Worm (Caenorhabditis elegans): ENCODE measurements around the gene F44E2.4.

F44E2.4 gene

DNA sequence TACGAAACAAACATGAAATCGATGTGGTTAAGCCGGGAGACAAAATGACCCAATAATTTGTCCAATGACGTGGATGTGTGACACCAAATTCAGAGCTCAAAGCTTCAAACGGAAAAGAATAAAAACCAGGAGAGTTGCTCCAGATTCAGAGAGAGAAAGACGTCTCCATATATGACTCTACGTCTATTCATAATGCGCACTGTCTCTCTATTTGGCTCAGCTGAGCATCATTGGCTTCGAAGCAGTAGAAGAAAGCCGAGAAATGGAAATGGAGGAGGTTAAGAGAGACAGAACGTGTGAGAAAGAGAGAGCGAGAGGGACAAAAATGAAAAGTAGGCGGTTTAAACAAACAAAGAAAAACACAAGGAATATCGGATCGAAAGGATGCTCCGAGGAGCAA is 48.1 kb upstream of the F44E2.4 start:
- TF ChIP-seq cebp-1 (GFP tag; IDR thresholded peaks at IDR 0.05) = no peak
- TF ChIP-seq cebp-1 (tag; optimal IDR thresholded peaks at IDR 0.05) = peak; percentile 70
- no peak for TF ChIP-seq dox-1 (GFP tag; IDR thresholded peaks at IDR 0.05)

- no peak for TF ChIP-seq snpc-1.1 (tag; optimal IDR thresholded peaks at IDR 0.05; ENCODE audit: insufficient read depth)
- no peak for TF ChIP-seq tlf-1 (GFP tag; optimal IDR thresholded peaks at IDR 0.05)
- no peak for TF ChIP-seq madf-3 (GFP tag; IDR thresholded peaks at IDR 0.05)
Observed at ce11 chrIII:8885150-8885549, 46.9 kb upstream of the F44E2.4 start, which contains the start of gene svop-1. Gene svop-1 (minus strand): TSS chrIII:8885488.

DNA sequence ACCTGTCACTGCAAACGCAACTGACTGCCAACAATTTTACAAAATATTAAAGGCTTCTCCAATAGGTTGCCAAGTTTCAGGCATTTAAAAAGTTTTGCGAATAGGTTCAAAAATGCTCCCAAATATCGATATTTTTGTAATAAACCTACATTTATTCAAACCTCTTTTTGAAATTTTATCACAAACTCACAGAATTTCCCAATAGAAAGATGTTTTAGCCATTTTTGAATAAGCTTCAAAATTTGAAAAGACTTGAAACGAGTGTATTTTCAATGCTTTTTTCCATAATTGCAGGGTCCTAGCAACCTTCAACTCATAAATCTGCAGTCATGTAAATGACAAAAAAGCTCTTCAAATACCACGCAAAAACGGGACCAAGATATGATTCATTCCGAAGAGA is 44.1 kb upstream of the F44E2.4 start:
- TF ChIP-seq zim-3 (tag; optimal IDR thresholded peaks at IDR 0.05) = no peak

ce11 chrIII:8878960-8879359 is 40.7 kb upstream of the F44E2.4 start:
- no peak for TF ChIP-seq C17E4.6 (GFP tag; IDR thresholded peaks at IDR 0.05)
- no peak for TF ChIP-seq tbp1 (GFP tag; optimal IDR thresholded peaks at IDR 0.05)
- TF ChIP-seq nhr-80 (tag; optimal IDR thresholded peaks at IDR 0.05) = peak; percentile 85
- peak; percentile 74 for TF ChIP-seq unc-62 (GFP tag; optimal IDR thresholded peaks at IDR 0.05)
- TF ChIP-seq dox-1 (GFP tag; IDR thresholded peaks at IDR 0.05) = no peak
- TF ChIP-seq sdz-38 (tag; optimal IDR thresholded peaks at IDR 0.05) = no peak
- TF ChIP-seq C06A6.2 (GFP tag; conservative IDR thresholded peaks at IDR 0.05) = no peak
- peak; percentile 10; the same call in 1 of the 2 replicates for TF ChIP-seq cebp-1 (GFP tag; IDR thresholded peaks at IDR 0.05)
- TF ChIP-seq cebp-1 (tag; optimal IDR thresholded peaks at IDR 0.05) = no peak
- TF ChIP-seq let-526 (GFP tag; IDR thresholded peaks at IDR 0.05) = no peak
- peak; percentile 55 for TF ChIP-seq atf-7 (tag; optimal IDR thresholded peaks at IDR 0.05)
- no peak for TF ChIP-seq nfya-1 (tag; optimal IDR thresholded peaks at IDR 0.05; ENCODE audit: borderline replicate concordance, insufficient read depth)

DNA sequence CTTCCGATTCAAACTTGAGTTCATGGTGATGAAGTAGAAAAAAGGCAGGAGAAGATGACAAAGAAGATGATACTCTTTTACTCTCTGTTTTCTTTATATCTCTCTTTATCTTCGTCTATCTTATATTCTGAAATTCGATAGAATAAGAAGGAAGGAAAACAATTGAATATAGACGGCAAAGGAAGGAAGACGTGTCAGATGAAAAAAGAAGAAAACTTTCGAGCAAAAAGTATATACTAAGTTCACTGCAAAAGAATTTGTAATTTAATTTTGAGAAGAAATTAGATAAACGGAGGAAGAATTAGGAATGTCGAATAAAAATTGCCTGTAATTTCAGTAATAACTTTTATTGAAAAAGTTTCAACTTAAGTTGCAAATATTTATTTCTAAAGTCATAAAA is 38.8 kb upstream of the F44E2.4 start, which contains the start of gene K01F9.2:
Gene K01F9.2, minus strand, starts transcription at position 127 of the 400 bp plus-strand sequence.
- no peak for TF ChIP-seq attf-3 (GFP tag; conservative IDR thresholded peaks at IDR 0.05)
- no peak for TF ChIP-seq rcor-1 (GFP tag; IDR thresholded peaks at IDR 0.05)

DNA sequence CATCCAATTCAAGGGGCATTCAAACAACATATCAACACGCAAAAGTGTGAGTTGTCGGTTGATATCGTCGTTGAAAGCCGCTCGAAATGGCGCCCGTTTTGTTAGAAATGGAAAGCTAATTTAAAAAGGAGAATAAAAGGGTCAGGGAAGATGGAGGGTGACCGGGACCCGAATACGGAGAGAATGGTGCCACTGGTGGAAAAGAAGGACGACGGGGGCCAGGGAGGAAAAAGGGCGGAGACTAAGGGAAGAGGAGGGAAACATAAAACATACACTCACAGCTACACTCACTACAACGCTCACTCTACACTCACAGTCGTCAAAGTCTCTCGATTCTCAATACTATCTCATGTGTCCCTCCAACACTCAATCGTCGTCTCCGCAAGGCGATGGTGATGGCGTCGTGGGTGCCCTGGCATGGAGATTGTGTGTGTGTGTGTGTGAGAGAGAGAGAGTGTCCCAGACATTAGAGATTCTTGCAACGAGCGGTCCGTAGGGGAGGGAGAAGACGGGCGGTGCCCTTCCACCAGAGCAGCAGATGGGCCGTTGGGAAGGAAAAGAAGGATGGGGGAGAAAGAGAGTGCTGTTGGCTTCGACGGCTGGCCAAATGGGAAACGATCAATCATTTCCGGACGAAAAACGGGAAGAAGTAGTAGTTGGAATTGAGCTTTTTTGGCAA is 35.9 kb upstream of the F44E2.4 start:
- TF ChIP-seq lin-35 (GFP tag; optimal IDR thresholded peaks at IDR 0.05) (peak in 1 of 3 experiments; percentile 56), F33H1.4 (GFP tag; IDR thresholded peaks at IDR 0.05) (no peak), hlh-12 (tag; optimal IDR thresholded peaks at IDR 0.05) (no peak), snpc-4 (GFP tag; optimal IDR thresholded peaks at IDR 0.05) (peak; percentile 28), snpc-4 (tag; optimal IDR thresholded peaks at IDR 0.05) (peak in 1 of 4 experiments; percentile 35), dpl-1 (GFP tag; optimal IDR thresholded peaks at IDR 0.05) (no peak), tbp1 (GFP tag; optimal IDR thresholded peaks at IDR 0.05) (peak; percentile 8), chd-7 (tag; optimal IDR thresholded peaks at IDR 0.05) (peak; percentile 76), ekl-4 (GFP tag; IDR thresholded peaks at IDR 0.05) (peak; percentile 59; the same call in 1 of the 2 replicates), unc-130 (GFP tag; optimal IDR thresholded peaks at IDR 0.05) (no peak), lin-54 (GFP tag; optimal IDR thresholded peaks at IDR 0.05) (peak; percentile 34), aptf-2 (GFP tag; conservative IDR thresholded peaks at IDR 0.05) (0 out of 2 replicates have a peak, but pooled peaks have one; percentile 37), ama-1 (optimal IDR thresholded peaks at IDR 0.05) (peak; percentile 73), ama-1 (GFP tag; optimal IDR thresholded peaks at IDR 0.05) (no peak), tbx-9 (tag; optimal IDR thresholded peaks at IDR 0.05; ENCODE audit: borderline replicate concordance) (no peak), madf-8 (GFP tag; conservative IDR thresholded peaks at IDR 0.05) (no peak), gei-17 (GFP tag; optimal IDR thresholded peaks at IDR 0.05) (no peak), rcor-1 (GFP tag; IDR thresholded peaks at IDR 0.05) (no peak), sdz-38 (tag; optimal IDR thresholded peaks at IDR 0.05) (no peak), akir-1 (GFP tag; optimal IDR thresholded peaks at IDR 0.05) (no peak), efl-1 (GFP tag; optimal IDR thresholded peaks at IDR 0.05) (no peak), somi-1 (GFP tag; optimal IDR thresholded peaks at IDR 0.05) (peak; percentile 52), athp-1 (tag; optimal IDR thresholded peaks at IDR 0.05) (no peak), madf-3 (GFP tag; IDR thresholded peaks at IDR 0.05) (no peak), ztf-6 (GFP tag; IDR thresholded peaks at IDR 0.05) (no peak)
